Worm (Caenorhabditis elegans) whole organism, L2 larva: ENCODE measurements around the gene epic-3.

Experiments
- C34F6.9 ChIP-seq: fragments of 150-350 bp; optimal IDR thresholded peaks from 2 replicates; lab custom pipeline; 2014; ENCODE audit warnings: missing biosample characterization, missing genetic modification characterization
- F13H6.1 ChIP-seq: sonication (generic microtip); optimal IDR thresholded peaks from 2 replicates; lab custom pipeline; 2016; ENCODE audit warnings: missing genetic modification characterization, missing compliant biosample characterization
- Y55F3AM.14 ChIP-seq: fragments of 200-800 bp; sonication (Bioruptor generic); optimal IDR thresholded peaks from 2 replicates; lab custom pipeline; 2018; ENCODE audit warnings: mild to moderate bottlenecking, missing genetic modification characterization, missing compliant biosample characterization
- ZK546.5 ChIP-seq: sonication (generic microtip); optimal IDR thresholded peaks from 2 replicates; lab custom pipeline; 2017; ENCODE audit warnings: missing biosample characterization, missing genetic modification characterization
- alr-1 ChIP-seq: fragments of 150-350 bp; optimal IDR thresholded peaks from 2 replicates; lab custom pipeline; 2014; ENCODE audit warnings: missing biosample characterization, missing genetic modification characterization
- aly-2 ChIP-seq: fragments of 150-350 bp; optimal IDR thresholded peaks from 2 replicates; lab custom pipeline; 2014; ENCODE audit warnings: missing biosample characterization, missing genetic modification characterization
- blmp-1 ChIP-seq: sonication (generic microtip); optimal IDR thresholded peaks from 2 replicates; lab custom pipeline; 2017; ENCODE audit warnings: missing genetic modification characterization, mild to moderate bottlenecking, missing compliant biosample characterization, antibody characterized with exemption, moderate library complexity; ENCODE audit not compliant: insufficient read depth
- ceh-16 ChIP-seq: fragments of 150-350 bp; optimal IDR thresholded peaks from 2 replicates; lab custom pipeline; 2014; ENCODE audit warnings: missing biosample characterization, missing genetic modification characterization
- ceh-82 ChIP-seq: fragments of 150-350 bp; optimal IDR thresholded peaks from 2 replicates; lab custom pipeline; 2014; ENCODE audit warnings: missing biosample characterization, missing genetic modification characterization
- crh-2 ChIP-seq: sonication (generic microtip); optimal IDR thresholded peaks from 2 replicates; lab custom pipeline; 2017; ENCODE audit warnings: missing biosample characterization, missing genetic modification characterization
- dmd-4 ChIP-seq: sonication (generic microtip); optimal IDR thresholded peaks from 2 replicates; lab custom pipeline; 2017; ENCODE audit warnings: missing biosample characterization, missing genetic modification characterization
- egl-27 ChIP-seq: sonication (generic microtip); optimal IDR thresholded peaks from 3 replicates; lab custom pipeline; 2017; ENCODE audit warnings: missing biosample characterization, missing genetic modification reagents, missing genetic modification characterization
- elt-1 ChIP-seq: fragments of 150-350 bp; optimal IDR thresholded peaks from 2 replicates; lab custom pipeline; 2014; ENCODE audit warnings: missing biosample characterization, missing genetic modification characterization
- elt-3 ChIP-seq: sonication (generic microtip); optimal IDR thresholded peaks from 2 replicates; lab custom pipeline; 2017; ENCODE audit warnings: missing biosample characterization, missing genetic modification characterization
- gmeb-1 ChIP-seq: fragments of 150-350 bp; optimal IDR thresholded peaks from 2 replicates; lab custom pipeline; 2014; ENCODE audit warnings: missing biosample characterization, missing genetic modification characterization
- lin-11 ChIP-seq: fragments of 150-350 bp; sonication (generic microtip); optimal IDR thresholded peaks from 2 replicates; lab custom pipeline; 2014; ENCODE audit warnings: missing biosample characterization, missing genetic modification characterization, inconsistent platforms, mixed read lengths
- lin-13 ChIP-seq: fragments of 150-350 bp; optimal IDR thresholded peaks from 2 replicates; lab custom pipeline; 2014; ENCODE audit warnings: missing biosample characterization, missing genetic modification reagents, missing genetic modification characterization
- lsy-2 ChIP-seq, 2 experiments: fragments of 150-350 bp in 1 of 2; sonication (generic microtip) in 1 of 2; optimal IDR thresholded peaks; 2 replicates each; lab custom pipeline; 2014 to 2017; ENCODE audit warnings: missing biosample characterization in 2 of 2, missing genetic modification characterization in 2 of 2
- mbf-1 ChIP-seq: sonication (generic microtip); optimal IDR thresholded peaks from 2 replicates; lab custom pipeline; 2017; ENCODE audit warnings: missing biosample characterization, missing genetic modification characterization
- mdl-1 ChIP-seq, 2 experiments: fragments of 150-350 bp in 1 of 2; sonication (generic microtip) in 1 of 2; optimal IDR thresholded peaks; 2 replicates each; lab custom pipeline; 2017; ENCODE audit warnings: missing biosample characterization in 2 of 2, missing genetic modification characterization in 2 of 2
- nhr-10 ChIP-seq: sonication (generic microtip); optimal IDR thresholded peaks from 2 replicates; lab custom pipeline; 2017; ENCODE audit warnings: missing biosample characterization, missing genetic modification characterization
- nhr-11 ChIP-seq: fragments of 150-350 bp; optimal IDR thresholded peaks from 2 replicates; lab custom pipeline; 2014; ENCODE audit warnings: missing biosample characterization, missing genetic modification characterization
- nhr-12 ChIP-seq: fragments of 150-350 bp; optimal IDR thresholded peaks from 2 replicates; lab custom pipeline; 2014; ENCODE audit warnings: missing biosample characterization, missing genetic modification characterization
- nhr-129 ChIP-seq: fragments of 150-350 bp; optimal IDR thresholded peaks from 2 replicates; lab custom pipeline; 2014; ENCODE audit warnings: missing biosample characterization, missing genetic modification characterization
- nhr-23 ChIP-seq: fragments of 150-350 bp; optimal IDR thresholded peaks from 2 replicates; lab custom pipeline; 2014; ENCODE audit warnings: missing biosample characterization, missing genetic modification reagents, missing genetic modification characterization
- nhr-237 ChIP-seq: fragments of 150-350 bp; optimal IDR thresholded peaks from 2 replicates; lab custom pipeline; 2014; ENCODE audit warnings: missing biosample characterization, missing genetic modification characterization
- nhr-25 ChIP-seq: fragments of 150-350 bp; sonication (generic microtip); optimal IDR thresholded peaks from 3 replicates; lab custom pipeline; 2014; ENCODE audit warnings: missing biosample characterization, missing genetic modification characterization
- nhr-6 ChIP-seq: fragments of 150-350 bp; optimal IDR thresholded peaks from 2 replicates; lab custom pipeline; 2014; ENCODE audit warnings: missing biosample characterization, missing genetic modification characterization
- nhr-77 ChIP-seq: fragments of 150-350 bp; optimal IDR thresholded peaks from 2 replicates; lab custom pipeline; 2014; ENCODE audit warnings: missing biosample characterization, missing genetic modification characterization
- peb-1 ChIP-seq: fragments of 150-350 bp; optimal IDR thresholded peaks from 2 replicates; lab custom pipeline; 2014; ENCODE audit warnings: missing biosample characterization, missing genetic modification characterization
- sem-4 ChIP-seq: fragments of 150-350 bp; optimal IDR thresholded peaks from 2 replicates; lab custom pipeline; 2014; ENCODE audit warnings: missing biosample characterization, missing genetic modification reagents, missing genetic modification characterization
- sma-3 ChIP-seq: sonication (generic microtip); optimal IDR thresholded peaks from 2 replicates; lab custom pipeline; 2016; ENCODE audit warnings: missing genetic modification reagents, missing genetic modification characterization, missing compliant biosample characterization
- sma-9 ChIP-seq, 2 experiments: fragments of 150-350 bp in 1 of 2; sonication (generic microtip) in 1 of 2; optimal IDR thresholded peaks; 2 replicates each; lab custom pipeline; 2014 to 2016; ENCODE audit warnings: missing genetic modification characterization in 2 of 2, mild to moderate bottlenecking in 1 of 2, missing biosample characterization in 1 of 2, missing compliant biosample characterization in 1 of 2, missing genetic modification reagents in 1 of 2, moderate library complexity in 1 of 2
- snpc-4 ChIP-seq: fragments of 150-350 bp; optimal IDR thresholded peaks from 2 replicates; lab custom pipeline; 2014; ENCODE audit warnings: missing biosample characterization, missing genetic modification characterization
- unc-39 ChIP-seq: fragments of 150-350 bp; optimal IDR thresholded peaks from 2 replicates; lab custom pipeline; 2014; ENCODE audit warnings: missing biosample characterization, missing genetic modification characterization
- unc-55 ChIP-seq: fragments of 150-350 bp; sonication (generic microtip); optimal IDR thresholded peaks from 3 replicates; lab custom pipeline; 2014; ENCODE audit warnings: missing biosample characterization, missing genetic modification reagents, missing genetic modification characterization
- unc-62 ChIP-seq: fragments of 150-350 bp; optimal IDR thresholded peaks from 2 replicates; lab custom pipeline; 2014; ENCODE audit warnings: missing biosample characterization, missing genetic modification reagents, missing genetic modification characterization
- zag-1 ChIP-seq: fragments of 150-350 bp; optimal IDR thresholded peaks from 2 replicates; lab custom pipeline; 2014; ENCODE audit warnings: missing biosample characterization, missing genetic modification characterization
- ztf-1 ChIP-seq: fragments of 200-800 bp; sonication (Bioruptor generic); conservative IDR thresholded peaks from 2 replicates; pipeline ENCODE4 v1.3.6; 2022; ENCODE audit warnings: missing genetic modification characterization, missing compliant biosample characterization
- ztf-11 ChIP-seq: sonication (generic microtip); optimal IDR thresholded peaks from 2 replicates; lab custom pipeline; 2017; ENCODE audit warnings: missing biosample characterization, missing genetic modification characterization
- ztf-4 ChIP-seq: fragments of 150-350 bp; optimal IDR thresholded peaks from 2 replicates; lab custom pipeline; 2014; ENCODE audit warnings: missing biosample characterization, missing genetic modification characterization

epic-3 gene

ce11 chrIV:1765954-1766353, 41.8 kb upstream of the epic-3 start:
- TF ChIP-seq dmd-4 (tag; lab: Kevin White, UChicago) (no peak), alr-1 (tag; lab: Kevin White, UChicago) (no peak), nhr-129 (tag; lab: Kevin White, UChicago) (peak; percentile 27), ztf-4 (tag; lab: Kevin White, UChicago) (no peak), nhr-11 (no peak), sma-9 (GFP tag; optimal IDR thresholded peaks at IDR 0.05; lab: Kevin White, UChicago) (peak; percentile 66), sma-9 (tag; optimal IDR thresholded peaks at IDR 0.05; lab: Kevin White, UChicago) (no peak), ceh-82 (tag; lab: Kevin White, UChicago) (no peak), sma-3 (GFP tag; lab: Kevin White, UChicago) (no peak), ztf-11 (tag; lab: Kevin White, UChicago) (no peak), lsy-2 (tag; optimal IDR thresholded peaks at IDR 0.05; lab: Kevin White, UChicago) (peak in 1 of 2 experiments; percentile 54), egl-27 (peak; percentile 15), elt-3 (tag; lab: Kevin White, UChicago) (no peak), nhr-77 (tag; lab: Kevin White, UChicago) (no peak), lin-11 (tag; lab: Kevin White, UChicago) (peak; percentile 3), nhr-25 (no peak), mbf-1 (tag; lab: Kevin White, UChicago) (no peak), C34F6.9 (peak; percentile 58), unc-39 (tag; lab: Kevin White, UChicago) (no peak), aly-2 (tag; lab: Kevin White, UChicago) (no peak), lin-13 (GFP tag; lab: Kevin White, UChicago) (no peak), nhr-237 (tag; lab: Kevin White, UChicago) (no peak), blmp-1 (no peak), mdl-1 (tag; optimal IDR thresholded peaks at IDR 0.05; lab: Kevin White, UChicago) (peak in 1 of 2 experiments; percentile 46), crh-2 (tag; lab: Kevin White, UChicago) (no peak), zag-1 (tag; lab: Kevin White, UChicago) (peak; percentile 21), F13H6.1 (tag; lab: Kevin White, UChicago) (peak; percentile 56), peb-1 (no peak), sem-4 (peak; percentile 71)

ce11 chrIV:1763452-1763851, 39.3 kb upstream of the epic-3 start:
- TF ChIP-seq nhr-129 (tag; lab: Kevin White, UChicago) (no peak), ceh-16 (tag; lab: Kevin White, UChicago) (no peak), unc-39 (tag; lab: Kevin White, UChicago) (no peak), ztf-1 (GFP tag; lab: Robert Waterston, UW) (no peak)

- TF ChIP-seq snpc-4 (tag; lab: Kevin White, UChicago) (no peak), nhr-129 (tag; lab: Kevin White, UChicago) (peak; percentile 50), lsy-2 (tag; optimal IDR thresholded peaks at IDR 0.05; lab: Kevin White, UChicago) (peak in 1 of 2 experiments; percentile 26), C34F6.9 (peak; percentile 22), ZK546.5 (tag; lab: Kevin White, UChicago) (no peak), gmeb-1 (no peak), F13H6.1 (tag; lab: Kevin White, UChicago) (peak; percentile 49)
Measured at ce11 chrIV:1761553-1761952, 37.4 kb upstream of the epic-3 start, which contains the start of gene Y41D4A.7. Y41D4A.7 (minus strand) TSS chrIV:1761570.

DNA sequence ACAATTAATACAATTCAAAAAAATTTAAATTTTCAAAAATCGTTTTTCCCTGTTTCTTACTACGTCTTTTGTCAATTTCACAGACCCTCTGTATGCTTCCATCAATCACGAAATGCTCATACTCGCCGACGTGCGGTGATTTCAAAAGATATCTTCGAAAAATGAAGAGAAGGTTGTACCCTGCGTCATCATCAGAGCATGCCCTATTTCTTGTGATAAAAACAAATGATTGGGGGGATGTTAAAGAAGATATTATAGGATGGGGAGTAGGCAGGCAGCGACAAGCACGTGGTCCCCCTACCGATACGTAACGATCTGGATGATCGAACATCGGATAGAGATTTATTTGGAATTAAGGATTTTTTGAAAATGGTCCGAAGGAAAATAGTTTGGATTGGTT, 34.4 kb upstream of the epic-3 start:
- no peak for TF ChIP-seq aly-2 (tag; lab: Kevin White, UChicago)
- peak; percentile 52 for TF ChIP-seq nhr-129 (tag; lab: Kevin White, UChicago)
- TF ChIP-seq C34F6.9, result peak; percentile 17
- no peak for TF ChIP-seq Y55F3AM.14 (GFP tag; lab: Kevin White, UChicago)
- TF ChIP-seq lsy-2 (tag; optimal IDR thresholded peaks at IDR 0.05; lab: Kevin White, UChicago), result peak in 1 of 2 experiments; percentile 20
- TF ChIP-seq, all 48 proteins: peak for 3

DNA sequence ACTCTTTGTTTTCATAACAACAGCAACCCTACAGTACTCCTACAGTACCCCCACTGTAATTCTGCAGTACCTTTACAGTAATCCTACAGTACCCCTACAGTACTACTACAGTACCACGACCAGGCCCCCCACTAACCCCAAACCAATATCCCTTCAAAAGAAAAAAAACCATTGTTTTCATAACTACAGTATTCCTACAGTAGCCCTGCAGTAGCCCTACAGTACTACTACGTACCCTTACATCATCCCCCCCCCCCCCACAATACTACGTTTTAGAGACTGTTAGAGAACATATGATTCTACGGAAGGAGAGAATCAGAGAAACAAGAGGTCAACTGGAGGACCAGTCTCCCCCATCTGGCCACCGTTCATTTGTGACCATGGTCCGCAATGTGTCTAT, 29.3 kb upstream of the epic-3 start, which contains the start of gene Y41D4A.3:
Gene Y41D4A.3, plus strand, starts transcription at position 301 of the 400 bp plus-strand sequence.
- TF ChIP-seq nhr-12 (tag; lab: Kevin White, UChicago) (no peak), unc-62 (GFP tag; lab: Kevin White, UChicago) (no peak), aly-2 (tag; lab: Kevin White, UChicago) (no peak), ceh-82 (tag; lab: Kevin White, UChicago) (no peak), nhr-10 (no peak), ztf-1 (GFP tag; lab: Robert Waterston, UW) (no peak), zag-1 (tag; lab: Kevin White, UChicago) (no peak), unc-55 (no peak), nhr-77 (tag; lab: Kevin White, UChicago) (no peak), nhr-6 (tag; lab: Kevin White, UChicago) (no peak), nhr-23 (no peak), F13H6.1 (tag; lab: Kevin White, UChicago) (no peak), mdl-1 (tag; optimal IDR thresholded peaks at IDR 0.05; lab: Kevin White, UChicago) (no peak), gmeb-1 (no peak), nhr-237 (tag; lab: Kevin White, UChicago) (no peak), lsy-2 (tag; optimal IDR thresholded peaks at IDR 0.05; lab: Kevin White, UChicago) (no peak), snpc-4 (tag; lab: Kevin White, UChicago) (no peak), elt-1 (no peak), lin-13 (GFP tag; lab: Kevin White, UChicago) (no peak)
- TF ChIP-seq, all 48 proteins: peak for 0
